Worm (Caenorhabditis elegans): Measurements from ENCODE around the gene sams-4.

Gene sams-4

DNA sequence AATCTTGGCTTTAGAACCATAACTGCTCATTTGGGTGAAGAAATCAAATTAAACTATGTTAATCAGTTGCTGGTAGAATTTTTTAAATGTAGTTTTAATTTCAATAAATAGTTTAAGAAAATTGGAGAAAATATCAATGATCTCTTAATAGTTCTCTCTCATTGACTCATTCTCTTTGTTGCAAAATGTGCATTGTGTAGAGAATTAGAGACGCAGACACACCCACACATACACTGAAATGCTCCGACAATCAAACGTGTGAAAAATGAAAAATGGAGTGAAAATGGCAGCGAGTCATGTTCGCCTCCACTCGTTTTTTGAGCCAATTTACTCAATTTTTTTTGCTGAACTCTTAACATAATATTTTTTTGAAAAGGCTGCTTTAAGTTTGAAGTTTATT is 25.2 kb downstream of the sams-4 start:
- no peak for TF ChIP-seq C34B4.2 (tag; optimal IDR thresholded peaks at IDR 0.05)
- TF ChIP-seq nhr-85 (tag) = peak; percentile 33
- TF ChIP-seq lin-14 (GFP tag; optimal IDR thresholded peaks at IDR 0.05) = peak; percentile 14
- TF ChIP-seq efl-1 (optimal IDR thresholded peaks at IDR 0.05) = no peak
- TF ChIP-seq efl-1 (GFP tag; optimal IDR thresholded peaks at IDR 0.05 in 1 of 2) = peak in 1 of 2 experiments; percentile 41
- no peak for TF ChIP-seq elt-2 (tag; optimal IDR thresholded peaks at IDR 0.05)

DNA sequence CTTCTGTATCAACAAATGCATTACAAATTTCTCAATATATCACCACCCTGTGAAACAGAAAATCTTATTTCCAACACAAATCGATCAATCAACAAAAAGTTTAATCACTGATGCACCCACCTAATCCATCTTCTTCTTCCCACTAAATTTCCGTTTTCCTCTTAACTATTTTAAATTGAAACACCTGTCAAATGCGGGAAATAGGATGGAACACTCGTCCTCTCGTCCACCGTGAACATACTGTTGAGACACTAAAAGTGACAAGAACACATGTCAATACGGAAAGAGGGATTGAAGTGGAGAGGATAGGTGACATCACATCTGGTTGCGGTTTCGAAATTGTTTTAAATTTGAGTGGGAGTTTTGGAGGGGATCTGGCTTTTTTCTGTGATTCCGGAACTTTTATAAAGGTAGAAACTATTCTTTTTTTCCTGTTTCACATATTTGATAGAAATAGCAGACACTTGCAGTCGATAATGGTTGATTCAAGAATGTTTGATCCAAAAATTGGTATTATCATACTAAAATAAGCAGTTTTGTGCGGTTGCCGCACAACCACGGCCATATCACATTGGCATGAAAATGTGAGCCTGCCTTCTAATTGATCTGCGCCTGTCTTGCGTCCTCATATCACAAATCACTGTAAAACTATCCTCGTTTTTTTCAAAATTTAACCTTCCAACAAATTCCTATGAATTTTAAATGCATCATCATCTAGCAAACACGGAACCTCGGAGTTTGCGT is 25.9 kb downstream of the sams-4 start:
- TF ChIP-seq ztf-11 (tag; optimal IDR thresholded peaks at IDR 0.05) (no peak), mep-1 (tag; optimal IDR thresholded peaks at IDR 0.05) (peak; percentile 2), dsc-1 (tag; optimal IDR thresholded peaks at IDR 0.05) (peak; percentile 48), lin-14 (GFP tag; optimal IDR thresholded peaks at IDR 0.05) (peak; percentile 33), blmp-1 (tag; optimal IDR thresholded peaks at IDR 0.05) (peak; percentile 2)

DNA sequence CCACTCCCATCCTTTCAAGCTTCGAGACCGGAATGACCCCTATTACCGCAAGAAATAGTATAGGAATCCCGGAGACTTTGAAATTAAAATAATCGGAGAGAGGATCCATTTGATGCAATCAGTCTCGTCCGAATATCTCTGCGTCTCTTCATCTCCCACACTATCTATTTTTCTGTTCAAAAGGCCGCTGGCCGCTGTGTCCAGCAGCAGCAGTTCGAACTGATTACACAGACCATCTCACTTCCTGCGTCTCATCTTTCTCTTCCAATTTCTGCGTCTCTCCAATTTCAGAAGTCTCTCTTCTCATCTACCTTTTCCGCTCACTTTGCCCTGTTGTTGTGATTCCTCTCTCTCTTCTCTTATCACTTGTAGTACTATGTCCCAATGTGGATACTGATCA is 28.7 kb downstream of the sams-4 start:
- peak; percentile 18 for TF ChIP-seq xbp-1 (tag; optimal IDR thresholded peaks at IDR 0.05)
- no peak for TF ChIP-seq tlp-1 (tag; optimal IDR thresholded peaks at IDR 0.05)
- peak in 2 of 3 experiments; percentile 13 to 27 for TF ChIP-seq dpl-1 (GFP tag; optimal IDR thresholded peaks at IDR 0.05)
- TF ChIP-seq C04F5.9 (tag; optimal IDR thresholded peaks at IDR 0.05) = no peak
- TF ChIP-seq tbx-2 (tag; optimal IDR thresholded peaks at IDR 0.05) = peak; percentile 44
- TF ChIP-seq snu-23 (GFP tag; optimal IDR thresholded peaks at IDR 0.05) = peak; percentile 81
- TF ChIP-seq nhr-90 (tag; optimal IDR thresholded peaks at IDR 0.05; ENCODE audit: poor library complexity) = peak; percentile 70
- TF ChIP-seq mep-1 (tag; optimal IDR thresholded peaks at IDR 0.05) = peak; percentile 30
- peak; percentile 26 for TF ChIP-seq aha-1 (tag; optimal IDR thresholded peaks at IDR 0.05)
- peak in 1 of 2 experiments; percentile 22 for TF ChIP-seq mdl-1 (tag; optimal IDR thresholded peaks at IDR 0.05)
- no peak for TF ChIP-seq egl-13 (tag; optimal IDR thresholded peaks at IDR 0.05)
- TF ChIP-seq ztf-11 (tag; optimal IDR thresholded peaks at IDR 0.05) = no peak
- peak; percentile 67 for TF ChIP-seq elt-2 (tag; optimal IDR thresholded peaks at IDR 0.05)
- TF ChIP-seq sptf-1 (tag; optimal IDR thresholded peaks at IDR 0.05) = no peak
- TF ChIP-seq elt-3 (tag; optimal IDR thresholded peaks at IDR 0.05) = peak in 3 of 6 experiments; percentile 32 to 71 (median 55)
- TF ChIP-seq nhr-19 (GFP tag; conservative IDR thresholded peaks at IDR 0.05) = peak; percentile 56
- TF ChIP-seq fos-1 (tag; optimal IDR thresholded peaks at IDR 0.05) = peak; percentile 34
- TF ChIP-seq lir-3 (tag; optimal IDR thresholded peaks at IDR 0.05; ENCODE audit: poor library complexity) = no peak
- no peak for TF ChIP-seq C16A3.4 (tag; optimal IDR thresholded peaks at IDR 0.05)
- no peak for TF ChIP-seq ceh-63 (GFP tag; optimal IDR thresholded peaks at IDR 0.05)
- no peak for TF ChIP-seq ceh-88 (GFP tag; IDR thresholded peaks at IDR 0.05)
- peak; percentile 94 for TF ChIP-seq lin-14 (GFP tag; optimal IDR thresholded peaks at IDR 0.05)
- peak; percentile 25 for TF ChIP-seq blmp-1 (tag; optimal IDR thresholded peaks at IDR 0.05)
- peak; percentile 68 for TF ChIP-seq nhr-47 (tag; optimal IDR thresholded peaks at IDR 0.05)
- peak; percentile 46 for TF ChIP-seq swsn-7 (tag; optimal IDR thresholded peaks at IDR 0.05)
- no peak for TF ChIP-seq fkh-8 (tag; optimal IDR thresholded peaks at IDR 0.05)
- peak; percentile 75 for TF ChIP-seq dsc-1 (tag; optimal IDR thresholded peaks at IDR 0.05)
- peak in 2 of 3 experiments; percentile 23 to 28 for TF ChIP-seq ceh-82 (tag; optimal IDR thresholded peaks at IDR 0.05)
- peak; percentile 9 for TF ChIP-seq pag-3 (tag; optimal IDR thresholded peaks at IDR 0.05; ENCODE audit: borderline replicate concordance, insufficient read depth)
- TF ChIP-seq efl-1 (optimal IDR thresholded peaks at IDR 0.05) = peak; percentile 59 to 60
- peak; percentile 5 to 49 for TF ChIP-seq efl-1 (GFP tag; optimal IDR thresholded peaks at IDR 0.05 in 1 of 2)
- no peak for TF ChIP-seq ceh-8 (GFP tag; optimal IDR thresholded peaks at IDR 0.05)
- TF ChIP-seq jun-1 (tag; optimal IDR thresholded peaks at IDR 0.05) = peak; percentile 62
- TF ChIP-seq nhr-11 (tag; optimal IDR thresholded peaks at IDR 0.05) = no peak
- peak; percentile 84 for TF ChIP-seq nhr-71 (tag; optimal IDR thresholded peaks at IDR 0.05)
- TF ChIP-seq ztf-4 (tag; optimal IDR thresholded peaks at IDR 0.05) = no peak
- no peak for TF ChIP-seq ama-1 (optimal IDR thresholded peaks at IDR 0.05)
- no peak for TF ChIP-seq alr-1 (tag; optimal IDR thresholded peaks at IDR 0.05; ENCODE audit: borderline replicate concordance)
- TF ChIP-seq sup-37 (GFP tag; optimal IDR thresholded peaks at IDR 0.05) = peak; percentile 24
- peak; percentile 21 for TF ChIP-seq nhr-77 (tag; optimal IDR thresholded peaks at IDR 0.05)
- peak; percentile 93 for TF ChIP-seq nhr-85 (tag)
- no peak for TF ChIP-seq egl-27 (tag; optimal IDR thresholded peaks at IDR 0.05)
- TF ChIP-seq rnt-1 (tag; optimal IDR thresholded peaks at IDR 0.05) = peak; percentile 76
- TF ChIP-seq efl-3 (GFP tag; optimal IDR thresholded peaks at IDR 0.05) = no peak
